Fruit fly (Drosophila melanogaster): Measurements from ENCODE around the gene CG10947.
A peak's percentile ranks its signal among the peaks of the same experiment; 100 is the strongest.

CG10947 gene

DNA sequence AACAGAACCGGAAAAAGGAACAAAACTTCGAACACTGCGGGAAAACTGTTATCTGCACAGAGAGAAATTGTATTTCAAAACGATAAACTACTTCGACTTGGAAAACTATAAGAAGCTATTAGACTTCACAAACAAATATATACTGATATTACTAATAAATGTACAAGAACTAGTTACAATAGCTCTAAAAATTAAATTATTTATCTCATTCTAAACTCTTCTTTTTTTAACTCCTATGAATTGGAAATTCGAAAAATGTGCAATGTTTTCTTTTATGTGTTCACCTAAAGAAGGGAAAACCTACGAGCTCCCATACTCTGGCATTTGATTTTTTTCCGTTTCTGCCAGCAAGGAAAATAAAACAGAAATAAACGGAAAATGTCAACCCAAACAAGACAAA, 13.2 kb downstream of the CG10947 start:
- no peak for TF ChIP-seq EcR (GFP tag; optimal IDR thresholded peaks at IDR 0.05)
- TF ChIP-seq CG13204 (GFP tag; optimal IDR thresholded peaks at IDR 0.05): no peak
- no peak for TF ChIP-seq CG4496 (GFP tag; IDR thresholded peaks at IDR 0.05)
- 0 out of 2 replicates have a peak, but pooled peaks have one; percentile 2 for TF ChIP-seq Ets98B (GFP tag; IDR thresholded peaks at IDR 0.05)
- no peak for TF ChIP-seq fd96Ca (GFP tag; IDR thresholded peaks at IDR 0.05)
- no peak for TF ChIP-seq CG9948 (tag; optimal IDR thresholded peaks at IDR 0.05)
- no peak for TF ChIP-seq D1 (tag; optimal IDR thresholded peaks at IDR 0.05)
- TF ChIP-seq CG8301 (tag; optimal IDR thresholded peaks at IDR 0.05): peak; percentile 6
- TF ChIP-seq CG34367 (tag; optimal IDR thresholded peaks at IDR 0.05): no peak
- TF ChIP-seq CG8159 (tag; optimal IDR thresholded peaks at IDR 0.05): no peak
- TF ChIP-seq CG12605 (GFP tag; IDR thresholded peaks at IDR 0.05): no peak
- no peak for TF ChIP-seq Pif1A (GFP tag; optimal IDR thresholded peaks at IDR 0.05)
- no peak for TF ChIP-seq CG10348 (GFP tag; IDR thresholded peaks at IDR 0.05)
- no peak for TF ChIP-seq CG15710 (tag; optimal IDR thresholded peaks at IDR 0.05)
- TF ChIP-seq gl (tag; optimal IDR thresholded peaks at IDR 0.05): no peak
- peak; percentile 53 for TF ChIP-seq CG14655 (GFP tag; optimal IDR thresholded peaks at IDR 0.05)
- no peak for TF ChIP-seq CG32121 (GFP tag; IDR thresholded peaks at IDR 0.05)
- no peak for TF ChIP-seq CG17806 (tag; optimal IDR thresholded peaks at IDR 0.05)
- TF ChIP-seq rn (GFP tag; IDR thresholded peaks at IDR 0.05): no peak

DNA sequence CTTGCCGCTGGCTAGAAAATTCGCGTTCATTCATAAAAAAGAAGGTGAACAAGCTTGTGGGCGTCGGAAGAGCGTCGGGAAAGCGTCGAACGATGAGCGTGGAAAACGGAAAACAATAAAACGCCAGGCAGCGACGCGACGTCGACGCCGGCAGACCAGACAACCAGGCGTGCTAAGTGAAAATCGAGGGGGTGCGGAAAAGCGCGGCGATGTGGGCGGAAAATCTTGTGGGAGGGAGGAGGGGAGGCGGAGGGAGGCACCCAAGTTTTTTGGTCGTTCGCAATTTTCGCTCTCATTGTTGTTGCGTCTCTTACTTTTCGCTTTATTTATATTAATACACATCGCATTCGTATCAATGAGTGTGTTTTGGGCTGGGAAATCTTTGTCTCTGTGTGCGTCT, 13.7 kb downstream of the CG10947 start:
- no peak for TF ChIP-seq CG9948 (tag; optimal IDR thresholded peaks at IDR 0.05)
- no peak for TF ChIP-seq Pif1B (GFP tag; optimal IDR thresholded peaks at IDR 0.05)
- 0 out of 2 replicates have a peak, but pooled peaks have one; percentile 16 for TF ChIP-seq Ets98B (GFP tag; IDR thresholded peaks at IDR 0.05)
- TF ChIP-seq CG32121 (GFP tag; IDR thresholded peaks at IDR 0.05): peak; percentile 47; the same call in 1 of the 2 replicates
- no peak for TF ChIP-seq CG8159 (tag; optimal IDR thresholded peaks at IDR 0.05)
- TF ChIP-seq CG8301 (tag; optimal IDR thresholded peaks at IDR 0.05): no peak
- TF ChIP-seq CG15710 (tag; optimal IDR thresholded peaks at IDR 0.05): no peak
- no peak for TF ChIP-seq CG4496 (GFP tag; IDR thresholded peaks at IDR 0.05)

DNA sequence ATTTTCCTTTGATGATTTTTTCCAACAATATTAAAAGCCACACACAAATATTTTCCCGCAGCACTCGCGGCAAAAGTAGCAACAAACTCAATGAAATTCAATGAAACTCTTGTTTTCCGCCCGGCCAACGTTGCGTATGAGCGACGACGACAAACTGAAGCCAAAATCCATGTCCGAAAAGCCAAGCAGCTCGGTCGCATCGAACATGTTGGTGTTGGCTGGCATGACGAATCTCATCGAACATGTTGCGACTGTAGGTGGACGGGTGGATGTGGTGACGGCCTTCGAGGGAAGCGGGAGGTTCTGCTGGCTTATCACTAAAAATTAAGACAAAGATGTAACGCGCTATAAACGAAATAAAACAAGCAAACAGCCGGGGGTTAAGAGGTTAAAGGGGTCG, 15.4 kb downstream of the CG10947 start:
- TF ChIP-seq Snoo (tag; optimal IDR thresholded peaks at IDR 0.05) (no peak), CG32121 (GFP tag; IDR thresholded peaks at IDR 0.05) (no peak), CG9948 (tag; optimal IDR thresholded peaks at IDR 0.05) (no peak), CG17806 (tag; optimal IDR thresholded peaks at IDR 0.05) (no peak), D1 (tag; optimal IDR thresholded peaks at IDR 0.05) (no peak), CG8159 (tag; optimal IDR thresholded peaks at IDR 0.05) (no peak), gl (tag; optimal IDR thresholded peaks at IDR 0.05) (no peak), Ets98B (GFP tag; IDR thresholded peaks at IDR 0.05) (no peak), CG4496 (GFP tag; IDR thresholded peaks at IDR 0.05) (peak; percentile 48; the same call in 1 of the 3 replicates), Pif1B (GFP tag; optimal IDR thresholded peaks at IDR 0.05) (no peak), fd96Ca (GFP tag; IDR thresholded peaks at IDR 0.05) (0 out of 3 replicates have a peak, but pooled peaks have one; percentile 18), CG15710 (tag; optimal IDR thresholded peaks at IDR 0.05) (no peak), Pif1A (GFP tag; optimal IDR thresholded peaks at IDR 0.05) (no peak), CG8301 (tag; optimal IDR thresholded peaks at IDR 0.05) (no peak), CG12605 (GFP tag; IDR thresholded peaks at IDR 0.05) (no peak)

DNA sequence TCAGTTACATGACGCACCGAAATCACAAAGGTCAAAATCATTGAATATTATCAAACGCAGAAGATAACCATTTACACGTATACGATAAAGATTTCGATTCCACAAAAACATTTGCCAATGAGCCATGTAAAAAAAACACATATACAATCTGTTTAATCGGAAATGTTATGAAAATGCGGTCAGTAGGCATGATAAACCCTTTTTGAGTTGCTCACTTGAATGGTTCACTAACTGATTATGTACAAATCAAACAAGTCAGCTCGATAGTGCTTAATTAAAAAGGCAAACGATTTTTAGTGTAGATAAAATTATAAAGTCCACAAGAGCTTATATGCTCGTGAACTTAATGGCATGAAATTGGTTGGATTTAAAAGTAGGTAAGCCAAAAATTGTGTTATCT, 17.6 kb downstream of the CG10947 start:
- no peak for TF ChIP-seq CG34367 (tag; optimal IDR thresholded peaks at IDR 0.05)
- TF ChIP-seq CG8301 (tag; optimal IDR thresholded peaks at IDR 0.05): no peak
- no peak for TF ChIP-seq CG8159 (tag; optimal IDR thresholded peaks at IDR 0.05)
- no peak for TF ChIP-seq Pif1A (GFP tag; optimal IDR thresholded peaks at IDR 0.05)
- TF ChIP-seq Pif1B (GFP tag; optimal IDR thresholded peaks at IDR 0.05): no peak

DNA sequence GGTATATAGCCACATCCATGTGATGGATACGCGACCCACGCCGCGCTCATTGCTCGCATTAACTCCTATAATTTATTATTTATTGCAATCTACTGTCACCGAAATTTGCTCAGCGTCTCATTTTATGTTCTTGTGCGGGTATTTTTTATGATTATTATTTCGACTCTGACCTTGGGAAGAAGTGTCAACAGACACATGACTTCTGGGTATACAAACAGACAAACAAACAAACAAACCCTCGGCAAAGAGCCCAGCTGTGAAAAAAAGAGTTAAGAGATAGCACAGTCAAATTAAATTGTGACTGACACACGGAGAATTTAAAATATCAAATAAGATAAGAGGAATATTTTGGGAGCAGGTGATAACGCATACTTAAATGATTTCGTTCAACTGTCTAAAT, 24.6 kb downstream of the CG10947 start:
- TF ChIP-seq EcR (GFP tag; optimal IDR thresholded peaks at IDR 0.05) (no peak), CG12605 (GFP tag; IDR thresholded peaks at IDR 0.05) (no peak), CG34367 (tag; optimal IDR thresholded peaks at IDR 0.05) (no peak), Snoo (tag; optimal IDR thresholded peaks at IDR 0.05) (no peak), CG15710 (tag; optimal IDR thresholded peaks at IDR 0.05) (no peak), CG8159 (tag; optimal IDR thresholded peaks at IDR 0.05) (no peak), rn (GFP tag; IDR thresholded peaks at IDR 0.05) (no peak), Ets98B (GFP tag; IDR thresholded peaks at IDR 0.05) (no peak), Pif1A (GFP tag; optimal IDR thresholded peaks at IDR 0.05) (no peak), CG14655 (GFP tag; optimal IDR thresholded peaks at IDR 0.05) (no peak), CG17806 (tag; optimal IDR thresholded peaks at IDR 0.05) (no peak), CG13204 (GFP tag; optimal IDR thresholded peaks at IDR 0.05) (no peak), CG4496 (GFP tag; IDR thresholded peaks at IDR 0.05) (no peak), fd96Ca (GFP tag; IDR thresholded peaks at IDR 0.05) (no peak), CG8301 (tag; optimal IDR thresholded peaks at IDR 0.05) (no peak), D1 (tag; optimal IDR thresholded peaks at IDR 0.05) (no peak), Pif1B (GFP tag; optimal IDR thresholded peaks at IDR 0.05) (no peak), CG10348 (GFP tag; IDR thresholded peaks at IDR 0.05) (no peak)

DNA sequence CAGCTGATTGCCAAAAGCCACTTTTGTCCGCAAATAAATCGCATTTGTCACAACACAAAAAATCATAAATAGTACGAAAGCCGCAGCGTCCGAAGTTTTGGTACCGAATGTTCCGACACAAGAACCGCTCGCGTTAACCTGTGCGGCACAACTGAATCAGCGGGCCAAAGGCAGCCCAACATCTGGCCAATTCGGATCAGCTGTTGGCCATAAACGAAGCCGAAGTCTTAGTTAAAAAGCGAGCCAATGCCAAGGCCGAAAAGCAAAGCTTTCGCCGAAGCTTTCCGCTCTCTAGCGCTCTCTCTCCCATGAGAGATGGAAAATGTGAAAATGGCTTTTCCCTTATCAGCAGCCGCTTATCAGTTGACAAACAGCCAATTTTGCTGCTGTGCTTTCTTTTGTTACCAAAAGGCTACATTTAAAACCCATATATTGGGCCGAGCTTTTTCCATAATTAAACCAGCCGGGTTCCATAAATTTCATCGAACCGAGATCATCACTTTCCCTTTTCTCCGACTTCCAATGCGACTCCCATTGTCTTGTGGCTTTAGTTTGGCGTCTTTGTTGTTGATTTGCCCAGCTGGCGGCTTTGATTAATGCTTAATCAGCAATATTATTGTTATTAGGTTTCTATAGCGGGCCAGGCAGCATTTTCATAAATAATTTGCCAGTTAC, 32.3 kb downstream of the CG10947 start, which contains the start of gene CG16798:
Gene CG16798, minus strand, starts transcription at position 216 of the 675 bp plus-strand sequence.
- no peak for TF ChIP-seq EcR (GFP tag; optimal IDR thresholded peaks at IDR 0.05)
- no peak for TF ChIP-seq CG32121 (GFP tag; IDR thresholded peaks at IDR 0.05)
- no peak for TF ChIP-seq rn (GFP tag; IDR thresholded peaks at IDR 0.05)
- TF ChIP-seq CG8301 (tag; optimal IDR thresholded peaks at IDR 0.05): no peak
- TF ChIP-seq CG12605 (GFP tag; IDR thresholded peaks at IDR 0.05): no peak
- no peak for TF ChIP-seq D1 (tag; optimal IDR thresholded peaks at IDR 0.05)
- no peak for TF ChIP-seq CG17806 (tag; optimal IDR thresholded peaks at IDR 0.05)
- no peak; the same call in 1 of the 2 replicates for TF ChIP-seq Ets98B (GFP tag; IDR thresholded peaks at IDR 0.05)
- TF ChIP-seq Snoo (tag; optimal IDR thresholded peaks at IDR 0.05): no peak
- TF ChIP-seq CG8159 (tag; optimal IDR thresholded peaks at IDR 0.05): no peak
- no peak for TF ChIP-seq CG34367 (tag; optimal IDR thresholded peaks at IDR 0.05)
- no peak for TF ChIP-seq Pif1A (GFP tag; optimal IDR thresholded peaks at IDR 0.05)
- TF ChIP-seq gl (tag; optimal IDR thresholded peaks at IDR 0.05): no peak
